Worm (Caenorhabditis elegans) whole organism, dauer: ENCODE data around the gene plx-2.

Experiments used
- unc-62 ChIP-seq: sonication (generic microtip); optimal IDR thresholded peaks from 2 replicates; lab custom pipeline; 2017; ENCODE audit warnings: missing biosample characterization, missing genetic modification reagents, missing genetic modification characterization

Gene plx-2

DNA sequence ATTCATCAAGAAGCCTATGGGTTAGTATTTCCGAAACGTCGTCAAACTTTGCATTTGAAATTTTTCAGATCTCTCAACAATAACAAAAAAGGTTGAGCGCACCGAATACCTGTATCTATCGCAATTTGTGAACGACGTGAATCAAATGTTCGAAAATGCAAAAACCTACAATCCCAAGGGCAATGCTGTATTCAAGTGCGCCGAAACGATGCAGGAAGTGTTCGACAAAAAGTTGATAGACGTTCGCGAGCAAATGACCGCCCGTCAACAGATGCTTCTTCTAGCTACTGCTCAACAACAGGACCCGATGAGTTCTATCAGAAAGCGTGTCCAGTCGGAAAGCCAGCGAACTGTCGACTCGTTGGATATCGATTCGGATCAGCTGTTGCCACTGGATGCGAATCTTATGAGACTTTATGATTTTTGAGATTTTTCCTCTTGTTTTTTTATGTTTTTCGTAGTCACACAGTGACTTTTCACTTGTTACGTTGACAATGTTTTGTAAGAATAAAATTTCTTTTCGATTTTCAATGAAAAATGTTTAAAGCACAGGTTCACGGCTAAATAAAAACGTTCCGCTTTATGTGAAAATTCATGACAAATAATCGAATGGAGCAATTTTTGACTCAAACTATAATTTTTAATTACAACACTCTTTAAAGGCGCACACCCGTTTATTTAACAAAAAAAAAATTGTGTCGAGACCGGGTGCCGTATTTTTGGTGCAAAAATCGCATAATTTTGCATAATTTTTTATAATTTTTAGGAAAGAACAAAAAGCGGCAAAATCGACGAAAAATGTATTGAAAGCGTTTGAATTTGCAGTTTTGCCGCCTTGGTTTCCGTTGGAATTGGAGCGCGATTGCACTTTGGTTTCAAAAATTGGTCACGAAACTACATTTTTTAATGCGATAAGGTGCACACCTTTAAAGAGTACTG lies 17.1 kb downstream of the plx-2 start:
- TF ChIP-seq unc-62 = no peak

DNA sequence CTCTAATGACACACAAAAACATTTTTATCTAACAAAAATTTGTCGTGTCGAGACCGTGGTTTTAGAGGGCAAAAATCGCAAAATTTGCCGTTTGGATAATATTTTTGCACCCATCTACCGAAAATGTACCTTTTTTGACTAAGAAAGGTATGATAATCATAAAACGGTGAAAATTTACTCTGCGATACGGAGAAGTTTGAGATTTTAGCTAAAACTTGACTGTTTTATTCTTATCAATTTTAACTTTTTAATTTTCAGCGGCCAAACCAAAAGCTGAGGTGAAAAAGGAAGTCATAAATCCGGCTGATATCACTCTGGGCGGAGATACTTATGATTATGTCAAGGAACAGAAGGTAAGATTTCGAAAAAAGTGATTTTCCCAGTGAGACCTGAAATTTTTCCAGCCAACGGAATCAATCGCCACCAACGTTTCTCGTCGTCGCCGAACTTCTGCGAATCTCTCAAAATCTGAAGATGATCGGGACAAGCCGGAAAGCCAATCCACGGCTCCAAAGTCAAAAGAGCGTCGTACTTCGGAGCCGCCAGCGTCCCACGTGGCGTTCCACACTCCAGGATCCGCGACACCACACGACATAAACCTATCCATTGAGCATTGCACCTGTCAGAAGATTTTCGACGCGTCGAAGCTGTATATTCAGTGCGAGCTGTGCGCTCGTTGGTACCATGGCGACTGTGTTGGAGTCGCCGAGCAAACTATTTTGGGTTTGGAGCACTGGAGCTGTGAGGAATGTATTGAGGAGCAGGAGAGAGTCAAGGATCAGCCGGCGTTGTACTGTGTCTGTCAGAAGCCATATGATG lies 18.4 kb downstream of the plx-2 start:
- TF ChIP-seq unc-62 = no peak

DNA sequence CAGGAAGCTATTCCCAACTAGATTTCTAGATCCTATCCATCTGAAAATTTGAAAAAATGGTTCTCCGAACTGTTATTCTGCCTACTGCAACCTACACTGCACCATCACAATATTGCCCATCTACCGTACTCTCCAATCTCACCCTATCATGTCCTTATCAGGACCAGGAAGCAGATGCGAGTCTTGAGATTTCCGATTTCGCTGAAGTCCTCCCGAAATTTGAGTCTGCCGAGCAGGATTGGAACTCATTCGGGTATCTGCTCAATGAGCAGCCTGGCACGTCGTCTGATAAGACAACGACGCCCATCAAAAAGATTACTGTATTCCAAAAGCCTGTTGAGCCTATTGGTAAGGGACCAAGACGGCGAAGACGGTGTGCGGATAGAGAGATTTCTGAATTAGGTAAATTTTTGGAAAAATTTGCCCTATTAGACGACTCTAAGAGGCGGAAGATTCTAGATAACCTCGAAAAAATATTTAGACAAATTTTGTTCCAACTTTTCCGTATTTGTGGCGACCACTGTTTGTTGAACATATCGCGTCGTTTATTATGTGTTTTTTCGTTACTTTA lies 19.1 kb downstream of the plx-2 start:
- no peak for TF ChIP-seq unc-62

DNA sequence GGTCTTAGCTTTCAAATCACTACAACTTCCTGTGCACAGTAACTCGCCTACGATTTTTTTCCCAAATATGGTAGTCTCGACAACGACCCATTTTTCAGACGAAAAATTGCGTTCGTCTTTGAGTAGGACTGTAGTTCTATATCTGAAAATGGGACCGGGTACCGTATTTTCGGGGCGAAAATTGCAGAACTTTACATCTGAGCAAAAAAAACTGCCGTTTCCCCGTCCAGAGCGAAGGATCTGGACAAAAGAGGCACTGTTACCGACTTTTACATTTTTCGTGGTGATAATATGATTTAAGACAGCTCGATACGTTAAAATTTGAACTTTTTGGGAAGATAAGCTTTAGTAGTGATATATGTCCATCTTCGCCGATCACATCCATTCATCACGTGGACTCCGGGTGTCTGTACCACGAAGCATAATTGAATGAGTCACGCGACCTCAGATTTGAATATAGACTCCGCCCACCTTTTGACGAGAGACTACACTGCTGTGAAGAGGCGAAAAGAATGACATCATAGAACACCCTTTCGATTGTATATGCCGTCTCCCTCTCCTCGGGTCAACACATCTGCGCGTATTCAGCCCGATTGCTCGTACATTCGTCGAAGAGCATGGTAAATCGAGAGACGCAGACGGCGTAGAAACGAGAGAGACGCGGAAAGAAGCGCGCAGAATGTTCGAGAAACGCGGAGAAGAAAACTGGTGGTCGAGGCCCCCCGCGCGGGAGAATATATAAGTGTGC lies 19.8 kb downstream of the plx-2 start:
- no peak for TF ChIP-seq unc-62

DNA sequence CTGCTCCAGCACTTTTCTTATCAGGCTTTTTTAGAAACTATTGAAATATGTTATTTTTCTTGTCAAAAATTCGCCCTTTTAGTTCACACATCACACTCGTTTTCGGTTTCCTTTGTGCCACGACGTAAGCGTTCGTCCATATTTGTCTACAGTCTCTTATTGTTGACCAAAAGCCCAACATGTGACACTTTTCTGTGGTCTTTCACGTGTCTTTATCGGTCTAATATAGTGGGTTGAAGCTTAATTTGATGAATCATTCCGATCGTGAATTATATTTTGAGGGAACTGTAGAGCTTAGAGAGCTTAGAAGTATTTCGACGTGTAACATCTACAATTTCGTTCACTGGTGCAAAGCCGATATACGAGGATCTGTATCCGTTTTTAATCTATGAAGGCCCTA lies 20.4 kb downstream of the plx-2 start:
- no peak for TF ChIP-seq unc-62

DNA sequence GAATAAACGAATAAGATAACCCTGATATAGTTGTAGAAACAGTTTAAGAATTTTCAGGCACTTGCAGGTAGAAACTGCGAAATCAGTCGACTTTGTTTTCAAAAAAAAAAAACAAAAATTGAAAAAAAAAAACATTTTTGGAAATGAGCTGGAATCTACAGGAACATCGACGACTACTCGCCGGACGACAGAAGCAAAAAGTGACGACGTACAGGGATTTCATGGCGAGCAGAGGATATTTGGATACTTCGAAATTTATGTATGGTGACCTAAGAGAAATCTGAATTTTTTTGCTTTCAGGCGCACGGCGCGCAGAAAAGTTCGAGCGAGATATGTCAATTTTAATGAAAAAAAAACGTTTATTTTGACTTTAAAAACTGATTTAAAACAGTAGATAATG lies 23.6 kb downstream of the plx-2 start:
- TF ChIP-seq unc-62 = no peak

DNA sequence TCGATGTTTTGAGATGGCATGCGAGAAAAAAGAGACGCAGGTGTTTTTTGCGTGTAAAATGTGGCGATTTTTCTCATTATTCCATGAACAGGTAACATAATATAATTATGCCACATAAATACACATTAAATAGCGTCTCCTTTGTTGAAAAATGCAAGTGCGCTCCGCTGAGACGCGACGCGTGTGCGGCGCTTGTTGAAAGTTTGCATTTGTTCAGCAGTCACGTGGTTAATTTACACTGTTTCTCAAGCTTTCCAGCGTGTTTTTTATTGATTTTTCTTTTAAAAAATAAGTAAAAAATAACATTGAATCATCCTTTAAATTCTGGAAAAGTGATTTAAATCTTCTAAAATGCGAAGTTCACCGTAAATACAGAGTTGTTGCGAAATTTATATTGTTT lies 25.1 kb downstream of the plx-2 start:
- no peak for TF ChIP-seq unc-62

ce11 chrII:14393766-14394165 lies 30.9 kb downstream of the plx-2 start:
- TF ChIP-seq unc-62 = no peak

ce11 chrII:14390036-14390763 lies 34.5 kb downstream of the plx-2 start, which contains the start of the genes kbp-3 and nurf-1:
Gene kbp-3, minus strand, starts transcription at chrII:14390078.
Gene nurf-1, plus strand, starts transcription at chrII:14390713.
- no peak for TF ChIP-seq unc-62

DNA sequence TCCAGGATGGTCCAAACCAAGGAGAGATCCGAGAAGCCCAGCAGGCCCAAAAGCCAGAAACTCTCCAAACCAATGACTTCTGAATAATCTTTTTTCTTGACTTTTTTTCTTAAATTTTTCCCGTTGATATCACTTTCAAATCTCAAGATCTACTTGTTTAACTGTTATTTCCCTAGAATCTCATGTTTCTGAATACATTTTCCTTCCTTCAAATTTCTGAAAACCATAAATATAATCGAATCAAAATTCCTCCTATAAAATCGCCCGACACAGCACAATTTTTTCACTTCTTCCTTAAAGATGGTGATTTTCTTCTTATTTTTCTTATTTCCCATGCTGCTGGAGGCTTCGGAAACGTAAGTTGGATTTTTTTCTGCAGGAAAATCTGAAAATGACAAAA lies 36.5 kb downstream of the plx-2 start, which contains the start of gene F26H11.8:
TSS of gene F26H11.8 (plus strand) at position 301 of the 400 bp plus-strand sequence.
- TF ChIP-seq unc-62 = no peak

DNA sequence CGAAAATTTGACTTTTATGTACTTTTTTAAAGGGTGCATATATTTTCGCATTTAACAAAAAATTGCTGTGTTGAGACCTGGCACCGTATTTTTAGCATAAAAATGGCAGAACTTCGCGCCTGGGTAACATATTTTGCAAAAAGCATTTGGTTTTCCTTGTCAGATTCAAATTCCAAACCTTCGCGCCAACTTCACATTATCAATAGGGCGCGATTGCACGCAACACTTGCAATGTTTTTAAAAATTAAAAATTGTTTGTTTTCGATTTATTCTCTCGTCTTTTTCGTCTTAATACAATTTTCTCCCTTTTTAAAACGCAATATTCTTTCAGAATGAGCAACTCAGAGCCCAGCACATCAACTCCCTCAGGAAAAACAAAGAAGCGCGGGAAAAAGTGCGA lies 41.0 kb downstream of the plx-2 start, which contains the start of gene mes-2:
TSS of gene mes-2 (plus strand) at position 330 of the 400 bp plus-strand sequence.
- TF ChIP-seq unc-62 = no peak

DNA sequence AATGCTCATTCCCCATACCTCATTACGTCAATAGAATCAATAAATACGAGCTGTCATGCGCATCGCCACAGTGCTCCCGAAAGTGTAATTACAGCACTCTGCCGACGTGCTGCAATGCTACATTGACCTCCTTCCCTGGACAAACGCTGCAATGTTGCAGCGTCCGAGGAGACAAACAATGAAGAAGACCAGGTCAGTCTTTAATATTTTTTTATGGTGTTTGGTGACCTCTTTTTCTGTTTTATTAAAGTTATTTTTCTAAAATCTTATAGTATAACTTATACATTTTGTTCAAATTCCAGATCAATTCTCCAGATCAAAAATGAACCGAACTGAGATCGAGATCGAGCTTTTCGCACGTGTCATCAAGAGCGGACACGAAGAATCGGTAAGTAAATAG lies 43.2 kb downstream of the plx-2 start, which contains the start of gene sdz-26:
TSS of gene sdz-26 (plus strand) at position 301 of the 400 bp plus-strand sequence.
- no peak for TF ChIP-seq unc-62

- TF ChIP-seq unc-62 = no peak
Measured at ce11 chrII:14380778-14381177, 43.9 kb downstream of the plx-2 start.

DNA sequence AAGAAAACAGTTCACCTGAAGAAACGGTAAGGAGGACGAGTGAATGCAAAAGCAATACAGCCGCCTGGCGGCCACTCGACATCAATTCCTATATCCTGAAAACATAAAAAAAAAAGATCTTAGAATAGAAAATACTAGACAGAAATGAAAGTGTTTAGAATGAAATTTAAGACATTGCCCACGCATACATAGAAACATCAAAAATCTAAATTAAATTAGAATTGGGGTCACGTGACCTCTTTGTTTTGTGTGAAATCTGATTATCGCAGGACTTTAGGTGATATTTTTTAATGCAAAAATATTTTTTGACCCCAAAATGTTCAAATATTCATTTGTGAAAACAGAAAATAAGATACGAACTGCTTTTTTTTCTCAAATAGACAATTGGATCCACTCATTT lies 46.9 kb downstream of the plx-2 start, which contains the start of gene acr-20:
TSS of gene acr-20 (minus strand) at position 101 of the 400 bp plus-strand sequence.
- no peak for TF ChIP-seq unc-62

ce11 chrII:14374594-14374993 lies 50.1 kb downstream of the plx-2 start:
- TF ChIP-seq unc-62 = no peak
